Fruit fly (Drosophila melanogaster) whole organism, wandering third instar larva: Measurements from ENCODE around the gene Sr-CI.

ENCODE experiments used
- Abd-B ChIP-seq: fragments of >200 bp; optimal IDR thresholded peaks from 2 replicates; lab custom pipeline; 2017; ENCODE audit warnings: missing biosample characterization, missing genetic modification characterization
- CG9705 ChIP-seq: fragments of 200-800 bp; sonication (Bioruptor generic); optimal IDR thresholded peaks from 2 replicates; lab custom pipeline; 2018; ENCODE audit warnings: missing biosample characterization, mild to moderate bottlenecking, missing genetic modification characterization
- Dfd ChIP-seq: fragments of >200 bp; optimal IDR thresholded peaks from 2 replicates; lab custom pipeline; 2017; ENCODE audit warnings: missing biosample characterization, missing genetic modification characterization
- GATAd ChIP-seq: sonication (Bioruptor generic); optimal IDR thresholded peaks from 2 replicates; lab custom pipeline; 2016; ENCODE audit warnings: missing biosample characterization, missing genetic modification characterization
- HLH106 ChIP-seq: fragments of 200-800 bp; optimal IDR thresholded peaks from 3 replicates; lab custom pipeline; 2019; ENCODE audit warnings: missing biosample characterization, mild to moderate bottlenecking, missing genetic modification characterization, moderate library complexity
- Hnf4 ChIP-seq: fragments of 200-800 bp; sonication (Bioruptor generic); optimal IDR thresholded peaks from 2 replicates; lab custom pipeline; 2016; ENCODE audit warnings: missing biosample characterization, mild to moderate bottlenecking, missing genetic modification characterization
- Hr78 ChIP-seq: fragments of >200 bp; optimal IDR thresholded peaks from 2 replicates; lab custom pipeline; 2017; ENCODE audit warnings: missing biosample characterization, missing genetic modification characterization
- OdsH ChIP-seq: fragments of 200-800 bp; sonication (Bioruptor generic); optimal IDR thresholded peaks from 2 replicates; lab custom pipeline; 2016; ENCODE audit warnings: missing biosample characterization, mild to moderate bottlenecking, missing genetic modification characterization
- brk ChIP-seq: fragments of 200-800 bp; sonication (Bioruptor generic); optimal IDR thresholded peaks from 2 replicates; lab custom pipeline; 2016; ENCODE audit warnings: missing biosample characterization, mild to moderate bottlenecking, missing genetic modification characterization
- dmrt93B ChIP-seq: fragments of 200-800 bp; sonication (Bioruptor generic); optimal IDR thresholded peaks from 2 replicates; lab custom pipeline; 2018; ENCODE audit warnings: missing biosample characterization, mild to moderate bottlenecking, missing genetic modification characterization
- fru ChIP-seq: fragments of 200-800 bp; sonication (Bioruptor generic); optimal IDR thresholded peaks from 3 replicates; lab custom pipeline; 2016; ENCODE audit warnings: missing biosample characterization, mild to moderate bottlenecking, missing genetic modification characterization
- h ChIP-seq: fragments of 200-800 bp; sonication (Bioruptor generic); optimal IDR thresholded peaks from 3 replicates; lab custom pipeline; 2016; ENCODE audit warnings: missing biosample characterization, mild to moderate bottlenecking, missing genetic modification characterization
- pan ChIP-seq: fragments of >200 bp; optimal IDR thresholded peaks from 2 replicates; lab custom pipeline; 2017

- TF ChIP-seq h (no peak), GATAd (GFP tag; lab: Kevin White, UChicago) (no peak), fru (GFP tag; lab: Kevin White, UChicago) (peak; percentile 16), brk (GFP tag; lab: Kevin White, UChicago) (no peak), dmrt93B (GFP tag; lab: Kevin White, UChicago) (no peak), OdsH (GFP tag; lab: Kevin White, UChicago) (no peak), HLH106 (tag; lab: Kevin White, UChicago) (no peak), Abd-B (GFP tag; lab: Kevin White, UChicago) (no peak), Hr78 (GFP tag; lab: Kevin White, UChicago) (no peak), pan (lab: Kevin White, UChicago) (no peak), Hnf4 (GFP tag; lab: Kevin White, UChicago) (no peak), CG9705 (no peak), Dfd (GFP tag; lab: Kevin White, UChicago) (no peak)
Observed at dm6 chr2L:4124629-4125350, 3.3 kb downstream of the Sr-CI start.
